Fruit fly (Drosophila melanogaster): ENCODE results near the gene RhoGAP15B.

RhoGAP15B gene

DNA sequence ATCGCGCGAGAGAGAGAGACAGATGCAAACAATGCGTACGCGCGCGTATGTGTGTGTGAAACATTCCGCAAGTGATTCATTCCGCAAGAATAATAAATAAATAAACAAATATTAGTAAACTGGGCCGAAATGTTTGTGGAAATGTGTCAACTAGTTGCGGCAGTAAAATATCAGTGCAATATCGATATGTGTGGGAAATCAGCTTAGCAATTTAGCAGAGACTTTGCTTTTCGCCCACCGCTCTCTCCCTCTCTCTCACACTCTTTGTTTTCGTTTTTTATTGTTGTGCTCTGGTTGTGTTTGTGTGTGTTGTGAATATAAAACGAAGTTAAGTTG is 393 bp downstream of the RhoGAP15B start:
- TF ChIP-seq CG15479 (GFP tag; optimal IDR thresholded peaks at IDR 0.05) (peak; percentile 23), CG11560 (tag; IDR thresholded peaks at IDR 0.05) (no peak), CG8765 (GFP tag; IDR thresholded peaks at IDR 0.05) (no peak), rib (GFP tag; IDR thresholded peaks at IDR 0.05) (0 out of 2 replicates have a peak, but pooled peaks have one; percentile 2), corto (GFP tag; optimal IDR thresholded peaks at IDR 0.05) (no peak), disco-r (GFP tag; optimal IDR thresholded peaks at IDR 0.05) (no peak), Trl (optimal IDR thresholded peaks at IDR 0.05) (peak; percentile 29 to 78), Trl (GFP tag; optimal IDR thresholded peaks at IDR 0.05) (no peak), CG4360 (GFP tag; IDR thresholded peaks at IDR 0.05) (no peak), sim (GFP tag; IDR thresholded peaks at IDR 0.05) (no peak), sr (GFP tag; IDR thresholded peaks at IDR 0.05) (no peak), Dfd (GFP tag; optimal IDR thresholded peaks at IDR 0.05) (no peak), lov (optimal IDR thresholded peaks at IDR 0.05) (no peak), lov (GFP tag; IDR thresholded peaks at IDR 0.05) (no peak), kay (GFP tag; optimal IDR thresholded peaks at IDR 0.05) (peak; percentile 51), sqz (GFP tag; optimal IDR thresholded peaks at IDR 0.05) (no peak), kni (GFP tag; optimal IDR thresholded peaks at IDR 0.05) (peak; percentile 51), Xrp1 (GFP tag; IDR thresholded peaks at IDR 0.05) (0 out of 2 replicates have a peak, but pooled peaks have one; percentile 15), CG5180 (GFP tag; optimal IDR thresholded peaks at IDR 0.05) (no peak), chinmo (GFP tag; IDR thresholded peaks at IDR 0.05; ENCODE audit: partially characterized antibody) (0 out of 4 replicates have a peak, but pooled peaks have one; percentile 50), klu (GFP tag; IDR thresholded peaks at IDR 0.05) (no peak), ash1 (GFP tag; optimal IDR thresholded peaks at IDR 0.05) (no peak), CG4820 (GFP tag; optimal IDR thresholded peaks at IDR 0.05) (no peak), CG15269 (tag; optimal IDR thresholded peaks at IDR 0.05) (no peak), D (optimal IDR thresholded peaks at IDR 0.05) (no peak), D (GFP tag; optimal IDR thresholded peaks at IDR 0.05) (peak; percentile 42), Adf1 (GFP tag; IDR thresholded peaks at IDR 0.05) (no peak), CG32532 (GFP tag; IDR thresholded peaks at IDR 0.05) (no peak), chm (GFP tag; IDR thresholded peaks at IDR 0.05) (no peak), nom (GFP tag; optimal IDR thresholded peaks at IDR 0.05) (peak; percentile 27), CG12071 (GFP tag; optimal IDR thresholded peaks at IDR 0.05) (no peak), D19A (tag; optimal IDR thresholded peaks at IDR 0.05) (no peak), CG12236 (GFP tag; optimal IDR thresholded peaks at IDR 0.05) (no peak), sd (tag; optimal IDR thresholded peaks at IDR 0.05) (peak; percentile 95), cg (GFP tag; optimal IDR thresholded peaks at IDR 0.05) (peak; percentile 82), org-1 (GFP tag; optimal IDR thresholded peaks at IDR 0.05) (no peak), D19B (GFP tag; optimal IDR thresholded peaks at IDR 0.05) (no peak), pho (GFP tag; optimal IDR thresholded peaks at IDR 0.05) (no peak), CG1832 (GFP tag; optimal IDR thresholded peaks at IDR 0.05) (peak; percentile 67), CG14441 (GFP tag; IDR thresholded peaks at IDR 0.05) (0 out of 2 replicates have a peak, but pooled peaks have one; percentile 1), BtbVII (GFP tag; optimal IDR thresholded peaks at IDR 0.05) (no peak)

DNA sequence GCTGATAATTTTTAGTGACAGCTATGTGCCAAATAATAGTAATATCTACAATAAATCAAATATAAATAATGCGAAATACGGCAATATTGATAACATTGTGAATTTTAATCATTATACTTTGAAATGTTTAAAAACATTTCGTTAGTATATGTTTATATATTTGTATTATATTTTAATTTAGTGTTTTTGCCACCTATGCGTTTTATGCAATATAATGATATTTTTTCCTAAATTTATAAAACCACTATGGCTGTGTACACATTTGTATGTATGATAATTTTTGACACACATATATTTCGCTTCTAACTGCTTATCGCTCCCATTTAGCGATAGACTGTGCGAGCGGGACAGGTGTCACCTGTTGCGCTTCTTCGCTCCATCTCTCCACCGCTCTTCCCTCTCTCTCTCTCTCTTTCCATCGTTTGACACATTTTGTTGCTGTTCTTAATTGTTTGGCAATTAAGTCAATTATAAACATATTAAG is 1.0 kb downstream of the RhoGAP15B start:
- TF ChIP-seq Eip74EF (GFP tag; optimal IDR thresholded peaks at IDR 0.05) (peak in 1 of 2 experiments; percentile 18), cad (GFP tag; optimal IDR thresholded peaks at IDR 0.05) (no peak), Hey (tag; optimal IDR thresholded peaks at IDR 0.05) (no peak), HLH3B (GFP tag; IDR thresholded peaks at IDR 0.05) (0 out of 2 replicates have a peak, but pooled peaks have one; percentile 24), CG15479 (GFP tag; optimal IDR thresholded peaks at IDR 0.05) (peak; percentile 23), Hr3 (GFP tag; optimal IDR thresholded peaks at IDR 0.05) (peak; percentile 42), Ptx1 (GFP tag; IDR thresholded peaks at IDR 0.05) (peak; percentile 67; the same call in 1 of the 2 replicates), slou (GFP tag; optimal IDR thresholded peaks at IDR 0.05) (no peak), CG2712 (tag; optimal IDR thresholded peaks at IDR 0.05) (peak; percentile 65), HHEX (GFP tag; optimal IDR thresholded peaks at IDR 0.05) (peak; percentile 59), pho (GFP tag; optimal IDR thresholded peaks at IDR 0.05) (no peak), CG7963 (GFP tag; IDR thresholded peaks at IDR 0.05; ENCODE audit: partially characterized antibody) (no peak), CG11456 (GFP tag; IDR thresholded peaks at IDR 0.05) (no peak), Oaz (GFP tag; IDR thresholded peaks at IDR 0.05) (0 out of 2 replicates have a peak, but pooled peaks have one; percentile 22), stc (GFP tag; IDR thresholded peaks at IDR 0.05) (peak; percentile 49; the same call in 1 of the 2 replicates)

Data from whole organism, embryonic.